Fruit fly (Drosophila melanogaster): ENCODE results near the gene Lsd-2.

The Lsd-2 gene

dm6 chrX:15043013-15043699 lies 32.9 kb downstream of the Lsd-2 start (continued):
- TF ChIP-seq CG1647 (GFP tag; optimal IDR thresholded peaks at IDR 0.05) (peak; percentile 89), ci (GFP tag; IDR thresholded peaks at IDR 0.05) (peak; percentile 95), Myb (GFP tag; optimal IDR thresholded peaks at IDR 0.05) (peak; percentile 25), Gug (GFP tag; IDR thresholded peaks at IDR 0.05) (no peak), CG11085 (GFP tag; IDR thresholded peaks at IDR 0.05) (peak; percentile 41; the same call in 1 of the 2 replicates), Hmr (GFP tag; optimal IDR thresholded peaks at IDR 0.05) (peak; percentile 91), CG2889 (GFP tag; IDR thresholded peaks at IDR 0.05) (no peak), CG17912 (GFP tag; optimal IDR thresholded peaks at IDR 0.05) (peak; percentile 93), HmgD (GFP tag; optimal IDR thresholded peaks at IDR 0.05) (no peak), CG4730 (GFP tag; IDR thresholded peaks at IDR 0.05) (0 out of 2 replicates have a peak, but pooled peaks have one; percentile 12), lab (GFP tag; optimal IDR thresholded peaks at IDR 0.05) (peak; percentile 95), otp (GFP tag; IDR thresholded peaks at IDR 0.05) (peak; percentile 90), dimm (GFP tag; IDR thresholded peaks at IDR 0.05) (no peak), Jarid2 (GFP tag; optimal IDR thresholded peaks at IDR 0.05) (peak; percentile 77), ab (GFP tag; optimal IDR thresholded peaks at IDR 0.05) (peak; percentile 23), CG4820 (GFP tag; optimal IDR thresholded peaks at IDR 0.05) (peak; percentile 66), dmrt99B (tag; optimal IDR thresholded peaks at IDR 0.05) (peak; percentile 86), CG1832 (GFP tag; optimal IDR thresholded peaks at IDR 0.05) (no peak), CG4854 (GFP tag; optimal IDR thresholded peaks at IDR 0.05) (peak; percentile 87), klu (GFP tag; IDR thresholded peaks at IDR 0.05) (no peak), CG8359 (GFP tag; optimal IDR thresholded peaks at IDR 0.05; ENCODE audit: borderline replicate concordance) (peak; percentile 71), Hand (GFP tag; optimal IDR thresholded peaks at IDR 0.05) (peak; percentile 55), CG17829 (tag; optimal IDR thresholded peaks at IDR 0.05) (peak; percentile 19), pita (GFP tag; optimal IDR thresholded peaks at IDR 0.05) (no peak), Ada2b (GFP tag; IDR thresholded peaks at IDR 0.05) (peak; percentile 8), fd96Cb (tag; optimal IDR thresholded peaks at IDR 0.05) (peak; percentile 50), Sry-β (GFP tag; optimal IDR thresholded peaks at IDR 0.05) (no peak), Dek (tag; optimal IDR thresholded peaks at IDR 0.05) (peak; percentile 52), CG4617 (GFP tag; optimal IDR thresholded peaks at IDR 0.05; ENCODE audit: borderline replicate concordance) (no peak), CG3281 (GFP tag; optimal IDR thresholded peaks at IDR 0.05) (peak; percentile 74), CG3838 (GFP tag; optimal IDR thresholded peaks at IDR 0.05) (peak; percentile 78), kay (GFP tag; optimal IDR thresholded peaks at IDR 0.05) (peak; percentile 77), CG33557 (GFP tag; optimal IDR thresholded peaks at IDR 0.05) (peak; percentile 88), Dll (GFP tag; IDR thresholded peaks at IDR 0.05; ENCODE audit: partially characterized antibody) (no peak), Elba2 (GFP tag; optimal IDR thresholded peaks at IDR 0.05) (no peak), CG17361 (GFP tag; IDR thresholded peaks at IDR 0.05) (peak; percentile 57; the same call in 2 of the 3 replicates), lbe (GFP tag; optimal IDR thresholded peaks at IDR 0.05) (peak; percentile 57), amos (GFP tag; IDR thresholded peaks at IDR 0.05; ENCODE audit: partially characterized antibody) (no peak), dm (GFP tag; optimal IDR thresholded peaks at IDR 0.05) (peak; percentile 49), C15 (GFP tag; IDR thresholded peaks at IDR 0.05) (no peak), sna (GFP tag; IDR thresholded peaks at IDR 0.05; ENCODE audit: partially characterized antibody) (no peak), CG5953 (GFP tag; IDR thresholded peaks at IDR 0.05) (peak; percentile 89), gce (GFP tag; IDR thresholded peaks at IDR 0.05) (peak; percentile 90), cas (GFP tag; IDR thresholded peaks at IDR 0.05) (no peak), tll (GFP tag; optimal IDR thresholded peaks at IDR 0.05) (no peak), Opbp (GFP tag; IDR thresholded peaks at IDR 0.05; ENCODE audit: partially characterized antibody) (no peak), CG33213 (GFP tag; optimal IDR thresholded peaks at IDR 0.05) (peak; percentile 91), CG1603 (tag; optimal IDR thresholded peaks at IDR 0.05) (peak; percentile 88), CG4404 (GFP tag; IDR thresholded peaks at IDR 0.05) (no peak)
